Worm (Caenorhabditis elegans): Measurements from ENCODE around the gene K02F6.8.
"Not testable (repeated sequence)": the region's sequence is repeated elsewhere in the genome, so short reads cannot be mapped to it uniquely, and the experiment has no call there.

The K02F6.8 gene

DNA sequence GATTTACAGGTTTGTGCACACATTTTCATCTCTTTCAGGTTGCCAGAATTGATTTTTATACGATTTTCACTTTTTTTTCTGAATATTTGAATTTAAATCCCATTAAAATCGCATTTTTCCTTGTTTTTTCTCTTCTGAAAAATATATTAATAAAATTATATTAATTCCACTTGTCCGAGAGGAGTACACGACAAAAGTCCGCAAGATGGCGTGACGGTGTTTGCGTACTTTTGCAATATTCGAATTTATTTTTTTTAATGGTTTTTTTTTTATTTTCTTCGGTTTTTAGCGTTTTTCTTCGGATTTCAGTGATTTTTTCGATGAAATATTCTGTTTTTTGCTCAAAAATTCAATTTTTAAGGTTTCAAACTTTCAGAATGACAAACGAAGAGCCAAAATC lies 30.0 kb upstream of the K02F6.8 start, which contains the start of gene usp-39 (continued):
- TF ChIP-seq ama-1 (optimal IDR thresholded peaks at IDR 0.05) (no peak), elt-3 (tag; optimal IDR thresholded peaks at IDR 0.05) (no peak), nhr-10 (tag; optimal IDR thresholded peaks at IDR 0.05) (peak; percentile 67), nhr-23 (tag; optimal IDR thresholded peaks at IDR 0.05) (no peak), nhr-77 (tag; optimal IDR thresholded peaks at IDR 0.05) (peak; percentile 13), lin-39 (tag; optimal IDR thresholded peaks at IDR 0.05) (no peak), mab-5 (tag; optimal IDR thresholded peaks at IDR 0.05) (peak; percentile 65), unc-62 (GFP tag; optimal IDR thresholded peaks at IDR 0.05) (no peak), peb-1 (tag; optimal IDR thresholded peaks at IDR 0.05) (no peak), nhr-12 (tag; optimal IDR thresholded peaks at IDR 0.05) (peak; percentile 41), blmp-1 (tag; optimal IDR thresholded peaks at IDR 0.05; ENCODE audit: insufficient read depth) (peak; percentile 8), ztf-1 (GFP tag; conservative IDR thresholded peaks at IDR 0.05) (no peak), skn-1 (tag; optimal IDR thresholded peaks at IDR 0.05) (no peak)

DNA sequence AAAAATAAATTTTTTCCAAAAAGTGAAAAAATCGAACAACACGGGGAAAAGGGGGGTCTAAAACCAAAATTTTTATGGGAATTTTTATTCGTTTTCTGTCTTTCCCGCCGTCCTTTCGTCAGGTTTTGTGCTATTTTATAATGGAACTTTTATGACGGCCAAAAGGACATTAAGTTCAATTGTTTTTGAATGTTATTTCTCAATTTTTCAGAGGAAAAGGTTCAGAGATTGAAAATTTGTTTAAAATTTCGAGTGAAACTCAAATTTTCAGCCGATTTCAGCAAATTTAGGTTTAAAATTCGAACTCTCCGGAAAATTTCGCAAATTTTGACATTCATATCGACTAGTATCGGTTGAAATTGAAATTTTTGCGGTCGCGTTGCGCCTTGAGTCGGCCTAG lies 29.1 kb upstream of the K02F6.8 start, which contains the start of gene nep-18:
Gene nep-18, minus strand, starts transcription at position 101 of the 400 bp plus-strand sequence.
- no peak for TF ChIP-seq elt-3 (tag; optimal IDR thresholded peaks at IDR 0.05)
- no peak for TF ChIP-seq lin-11 (tag; optimal IDR thresholded peaks at IDR 0.05)
- TF ChIP-seq lsy-2 (tag; optimal IDR thresholded peaks at IDR 0.05): no peak
- TF ChIP-seq nhr-23 (tag; optimal IDR thresholded peaks at IDR 0.05): no peak
- no peak for TF ChIP-seq C34F6.9 (tag; optimal IDR thresholded peaks at IDR 0.05)
- TF ChIP-seq gmeb-1 (tag; optimal IDR thresholded peaks at IDR 0.05): no peak
- TF ChIP-seq dmd-4 (tag; optimal IDR thresholded peaks at IDR 0.05): no peak
- no peak for TF ChIP-seq nhr-10 (tag; optimal IDR thresholded peaks at IDR 0.05)
- TF ChIP-seq sma-3 (GFP tag; optimal IDR thresholded peaks at IDR 0.05): no peak
- no peak for TF ChIP-seq ZK546.5 (tag; optimal IDR thresholded peaks at IDR 0.05)
- TF ChIP-seq ceh-16 (tag; optimal IDR thresholded peaks at IDR 0.05): no peak
- no peak for TF ChIP-seq ama-1 (optimal IDR thresholded peaks at IDR 0.05)
- no peak for TF ChIP-seq nhr-6 (tag; optimal IDR thresholded peaks at IDR 0.05)

DNA sequence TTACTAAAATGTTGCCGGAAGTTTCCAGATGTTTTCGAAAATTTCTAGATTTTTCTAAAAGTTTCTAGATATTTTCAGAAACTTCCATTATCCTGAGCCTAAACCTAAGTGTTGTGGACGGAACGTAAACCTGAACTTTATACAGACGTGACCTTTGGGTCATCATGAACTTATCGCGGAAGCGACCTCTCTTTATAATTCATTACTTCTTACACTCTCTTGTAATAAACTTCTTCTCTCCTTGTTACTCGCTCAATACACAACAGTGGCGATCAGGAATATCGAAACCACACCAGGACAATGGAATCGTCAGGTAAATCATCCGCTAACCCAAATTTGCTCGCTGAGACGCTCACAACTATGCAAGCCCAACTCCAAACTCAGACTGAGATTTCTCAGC lies 18.8 kb upstream of the K02F6.8 start, which contains the start of gene K02F6.1:
Gene K02F6.1, plus strand, starts transcription at position 301 of the 400 bp plus-strand sequence.
- TF ChIP-seq nhr-23, ceh-16, C34F6.9 (tag; optimal IDR thresholded peaks at IDR 0.05): not testable (repeated sequence)

DNA sequence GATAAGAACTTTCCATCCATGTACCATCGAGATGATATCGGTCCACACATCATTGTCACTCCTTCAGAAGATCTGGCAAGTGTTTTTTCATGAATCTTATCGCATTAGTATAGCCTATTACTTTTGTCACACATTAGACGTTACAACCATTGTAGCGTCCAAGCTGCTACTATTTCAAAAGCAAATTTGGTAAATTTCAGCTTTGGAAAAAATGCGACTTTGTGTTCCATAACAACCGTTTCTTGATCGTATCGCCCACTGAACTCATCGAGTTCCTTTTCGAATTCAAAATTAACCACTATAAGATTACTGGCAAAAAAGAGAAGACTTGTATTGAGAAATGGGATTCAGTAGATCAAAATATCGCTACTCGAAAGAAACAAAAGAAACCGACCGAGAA lies 18.2 kb upstream of the K02F6.8 start:
- TF ChIP-seq nhr-129 (tag; optimal IDR thresholded peaks at IDR 0.05): no peak
- TF ChIP-seq sma-3 (GFP tag; optimal IDR thresholded peaks at IDR 0.05): no peak
- TF ChIP-seq ceh-16 (tag; optimal IDR thresholded peaks at IDR 0.05): no peak
- no peak for TF ChIP-seq dmd-4 (tag; optimal IDR thresholded peaks at IDR 0.05)
- TF ChIP-seq nhr-6 (tag; optimal IDR thresholded peaks at IDR 0.05): no peak
- no peak for TF ChIP-seq skn-1 (tag; optimal IDR thresholded peaks at IDR 0.05)
- no peak for TF ChIP-seq nhr-10 (tag; optimal IDR thresholded peaks at IDR 0.05)
- TF ChIP-seq nhr-11 (tag; optimal IDR thresholded peaks at IDR 0.05): no peak
- no peak for TF ChIP-seq lin-11 (tag; optimal IDR thresholded peaks at IDR 0.05)
- TF ChIP-seq F13H6.1 (tag; optimal IDR thresholded peaks at IDR 0.05): no peak
- TF ChIP-seq lsy-2 (tag; optimal IDR thresholded peaks at IDR 0.05): no peak
- no peak for TF ChIP-seq R02D3.7 (tag; optimal IDR thresholded peaks at IDR 0.05)

DNA sequence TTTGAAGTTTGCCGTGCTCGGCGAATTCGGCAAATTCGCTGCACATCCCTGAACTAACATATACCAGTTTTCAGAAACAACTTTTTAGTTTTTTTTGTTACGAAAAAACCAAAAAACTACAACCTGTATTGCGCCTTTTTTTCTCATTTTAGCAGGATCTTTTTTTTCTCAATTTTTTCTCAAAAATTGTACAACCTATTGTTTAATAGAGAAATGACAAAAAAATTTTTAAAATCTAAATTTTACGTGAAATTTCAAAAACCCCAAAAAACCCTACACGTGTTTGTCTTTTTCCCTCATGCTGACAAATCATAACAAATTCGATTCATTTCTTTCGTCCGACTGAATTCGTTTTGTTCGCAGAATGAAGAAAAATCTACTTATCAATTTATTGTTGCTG lies 11.1 kb upstream of the K02F6.8 start, which contains the start of gene K02F6.3:
Gene K02F6.3, plus strand, starts transcription at position 301 of the 400 bp plus-strand sequence.
- TF ChIP-seq nhr-23 (tag; optimal IDR thresholded peaks at IDR 0.05): no peak
- no peak for TF ChIP-seq R02D3.7 (tag; optimal IDR thresholded peaks at IDR 0.05)
- TF ChIP-seq sma-9 (GFP tag; optimal IDR thresholded peaks at IDR 0.05): no peak
- TF ChIP-seq sma-9 (tag; optimal IDR thresholded peaks at IDR 0.05): no peak
- no peak for TF ChIP-seq zag-1 (tag; optimal IDR thresholded peaks at IDR 0.05)
- no peak for TF ChIP-seq ama-1 (optimal IDR thresholded peaks at IDR 0.05)

DNA sequence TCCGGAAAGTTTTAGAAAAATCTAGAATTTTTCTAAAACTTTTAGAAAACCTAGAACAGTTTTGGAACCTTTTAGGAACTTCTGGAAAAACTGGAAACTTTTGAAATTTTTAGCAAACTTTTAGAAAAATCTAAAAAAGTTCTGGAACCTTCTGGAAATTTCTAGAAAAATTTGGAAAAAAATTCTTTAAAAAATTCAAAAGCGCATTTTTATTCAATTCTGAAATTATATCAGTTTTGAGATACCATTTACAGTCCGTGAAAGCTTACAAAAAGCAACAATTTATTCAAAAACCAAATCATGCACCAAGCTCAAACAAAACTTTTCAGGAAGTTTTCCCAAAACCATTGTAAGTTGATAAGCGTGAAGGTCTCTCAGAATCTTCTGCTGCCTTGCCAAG lies 3.3 kb upstream of the K02F6.8 start, which contains the start of gene K02F6.4:
Gene K02F6.4, plus strand, starts transcription at position 301 of the 400 bp plus-strand sequence.
- TF ChIP-seq lsy-2 (tag; optimal IDR thresholded peaks at IDR 0.05) (no peak), ceh-82 (tag; optimal IDR thresholded peaks at IDR 0.05) (no peak), lin-39 (tag; optimal IDR thresholded peaks at IDR 0.05) (no peak), unc-62 (GFP tag; optimal IDR thresholded peaks at IDR 0.05) (no peak), alr-1 (tag; optimal IDR thresholded peaks at IDR 0.05) (no peak), ztf-1 (GFP tag; conservative IDR thresholded peaks at IDR 0.05) (no peak), nhr-77 (tag; optimal IDR thresholded peaks at IDR 0.05) (no peak), ama-1 (optimal IDR thresholded peaks at IDR 0.05) (no peak), C34F6.9 (tag; optimal IDR thresholded peaks at IDR 0.05) (no peak), lin-11 (tag; optimal IDR thresholded peaks at IDR 0.05) (no peak), elt-3 (tag; optimal IDR thresholded peaks at IDR 0.05) (no peak), lin-13 (GFP tag; optimal IDR thresholded peaks at IDR 0.05) (no peak), gmeb-1 (tag; optimal IDR thresholded peaks at IDR 0.05) (no peak), ztf-4 (tag; optimal IDR thresholded peaks at IDR 0.05) (no peak)

Measured in whole organism, L2 larva.